Worm (Caenorhabditis elegans): ENCODE data around the gene F43C11.6.

ce11 chrII:2317883-2318357 is 24.3 kb upstream of the F43C11.6 start, which contains the start of the genes ZK1240.5 and ZK1240.9:
- no peak for TF ChIP-seq med-1 (GFP tag; optimal IDR thresholded peaks at IDR 0.05; ENCODE audit: insufficient read depth)
- TF ChIP-seq ref-1 (GFP tag; conservative IDR thresholded peaks at IDR 0.05): no peak
- no peak for TF ChIP-seq flt-1 (GFP tag; IDR thresholded peaks at IDR 0.05)
- TF ChIP-seq T22C8.4 (GFP tag; IDR thresholded peaks at IDR 0.05): no peak
- TF ChIP-seq ztf-23 (GFP tag; IDR thresholded peaks at IDR 0.05): no peak
- TF ChIP-seq cog-1 (tag; optimal IDR thresholded peaks at IDR 0.05): no peak
